Worm (Caenorhabditis elegans): Measurements from ENCODE around the gene ptr-19.

DNA sequence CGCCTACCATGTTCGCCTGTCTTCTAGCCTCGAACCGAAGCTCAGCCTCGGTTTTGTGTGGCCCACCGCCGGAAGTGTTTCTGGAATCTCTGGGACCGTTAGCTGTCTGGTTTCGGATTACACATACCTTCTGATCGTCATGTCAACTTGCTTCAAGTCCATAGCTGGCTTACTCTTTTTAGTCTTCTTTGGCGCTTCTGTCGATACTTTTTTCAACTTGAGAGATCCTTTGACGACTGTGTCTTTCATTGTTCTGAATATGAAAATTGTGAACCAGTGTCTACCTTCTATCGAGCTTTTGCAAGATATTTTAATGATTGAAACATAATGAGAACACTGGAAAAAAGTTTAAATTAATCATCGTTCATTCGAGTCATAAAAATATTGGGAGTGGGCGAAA, 41.1 kb upstream of the ptr-19 start, which contains the start of gene K01G5.8:
- no peak for TF ChIP-seq lin-13 (GFP tag; optimal IDR thresholded peaks at IDR 0.05)
- TF ChIP-seq ceh-90 (tag; optimal IDR thresholded peaks at IDR 0.05) = no peak
- no peak for TF ChIP-seq tbx-2 (tag; optimal IDR thresholded peaks at IDR 0.05)
- no peak for TF ChIP-seq nhr-12 (tag; optimal IDR thresholded peaks at IDR 0.05)
- no peak for TF ChIP-seq ceh-82 (tag; optimal IDR thresholded peaks at IDR 0.05)
- no peak for TF ChIP-seq sox-4 (tag; optimal IDR thresholded peaks at IDR 0.05)
- no peak for TF ChIP-seq aly-2 (tag; optimal IDR thresholded peaks at IDR 0.05)
- TF ChIP-seq snpc-4 (tag; optimal IDR thresholded peaks at IDR 0.05) = no peak
- no peak for TF ChIP-seq nhr-20 (tag; optimal IDR thresholded peaks at IDR 0.05)
- TF ChIP-seq unc-62 (GFP tag; optimal IDR thresholded peaks at IDR 0.05) = no peak
- TF ChIP-seq efl-3 (GFP tag; optimal IDR thresholded peaks at IDR 0.05) = no peak
- no peak for TF ChIP-seq nhr-85 (tag)
- TF ChIP-seq jun-1 (tag; optimal IDR thresholded peaks at IDR 0.05) = no peak
- TF ChIP-seq fkh-10 (GFP tag; optimal IDR thresholded peaks at IDR 0.05) = no peak
